Fruit fly (Drosophila melanogaster) whole organism, embryonic: ENCODE measurements around the gene Arfip.

ENCODE experiments used
- Aef1 ChIP-seq: fragments of 200-800 bp; sonication (Bioruptor generic); IDR thresholded peaks from 3 replicates; pipeline ENCODE4 v1.3.6; 2022; ENCODE audit warnings: missing biosample characterization, missing genetic modification characterization
- Asciz ChIP-seq: fragments of 200-800 bp; sonication (Bioruptor generic); optimal IDR thresholded peaks from 2 replicates; lab custom pipeline; 2017; ENCODE audit warnings: missing biosample characterization, mild to moderate bottlenecking, missing genetic modification characterization, missing genetic modification reagents
- BtbVII ChIP-seq: fragments of 200-800 bp; sonication (Bioruptor generic); optimal IDR thresholded peaks from 3 replicates; lab custom pipeline; 2017; ENCODE audit warnings: missing biosample characterization, mild to moderate bottlenecking, missing genetic modification characterization
- CG10147 ChIP-seq: fragments of 200-800 bp; sonication (Bioruptor generic); optimal IDR thresholded peaks from 2 replicates; lab custom pipeline; 2019; ENCODE audit warnings: missing biosample characterization, mild to moderate bottlenecking, missing genetic modification characterization, moderate library complexity
- CG10209 ChIP-seq: fragments of 200-800 bp; sonication (Bioruptor generic); optimal IDR thresholded peaks from 3 replicates; lab custom pipeline; 2017; ENCODE audit warnings: missing biosample characterization, mild to moderate bottlenecking, missing genetic modification characterization, missing genetic modification reagents
- CG10274 ChIP-seq: fragments of 200-800 bp; sonication (Bioruptor generic); optimal IDR thresholded peaks from 3 replicates; lab custom pipeline; 2017; ENCODE audit warnings: missing biosample characterization, mild to moderate bottlenecking, missing genetic modification characterization
- CG10565 ChIP-seq: fragments of 200-800 bp; sonication (Bioruptor generic); optimal IDR thresholded peaks from 3 replicates; lab custom pipeline; 2016; ENCODE audit warnings: missing biosample characterization, mild to moderate bottlenecking, missing genetic modification characterization
- CG10979 ChIP-seq: fragments of 200-800 bp; sonication (Bioruptor generic); optimal IDR thresholded peaks from 2 replicates; lab custom pipeline; 2018; ENCODE audit warnings: missing biosample characterization, mild to moderate bottlenecking, missing genetic modification characterization, moderate library complexity
- CG11560 ChIP-seq: fragments of 200-800 bp; sonication (Bioruptor generic); IDR thresholded peaks from 3 replicates; pipeline ENCODE4 v1.3.6; 2022; ENCODE audit warnings: missing biosample characterization, missing genetic modification characterization
- CG11696 ChIP-seq: fragments of 200-800 bp; sonication (Bioruptor generic); IDR thresholded peaks from 2 replicates; pipeline ENCODE4 v1.3.6; 2022; ENCODE audit warnings: missing biosample characterization, missing genetic modification characterization
- CG13424 ChIP-seq: fragments of 200-800 bp; sonication (Bioruptor generic); optimal IDR thresholded peaks from 2 replicates; lab custom pipeline; 2019; ENCODE audit warnings: missing biosample characterization, mild to moderate bottlenecking, missing genetic modification characterization, moderate library complexity
- CG14965 ChIP-seq: fragments of 200-800 bp; sonication (Bioruptor generic); optimal IDR thresholded peaks from 2 replicates; lab custom pipeline; 2016; ENCODE audit warnings: missing biosample characterization, missing genetic modification characterization, borderline replicate concordance
- CG15696 ChIP-seq: fragments of 200-800 bp; sonication (Bioruptor generic); optimal IDR thresholded peaks from 2 replicates; lab custom pipeline; 2019; ENCODE audit warnings: missing biosample characterization, mild to moderate bottlenecking, missing genetic modification characterization, moderate library complexity
- CG17359 ChIP-seq: fragments of 200-800 bp; sonication (Bioruptor generic); optimal IDR thresholded peaks from 3 replicates; lab custom pipeline; 2018; ENCODE audit warnings: missing biosample characterization, mild to moderate bottlenecking, missing genetic modification characterization, moderate library complexity
- CG17385 ChIP-seq: fragments of 200-800 bp; sonication (Bioruptor generic); optimal IDR thresholded peaks from 3 replicates; lab custom pipeline; 2018; ENCODE audit warnings: missing biosample characterization, mild to moderate bottlenecking, missing genetic modification characterization
- CG2889 ChIP-seq: fragments of 200-800 bp; sonication (Bioruptor generic); IDR thresholded peaks from 3 replicates; pipeline ENCODE4 v1.3.6; 2022; ENCODE audit warnings: missing biosample characterization, missing genetic modification characterization
- CG33557 ChIP-seq: fragments of 200-800 bp; sonication (Bioruptor generic); optimal IDR thresholded peaks from 2 replicates; lab custom pipeline; 2019; ENCODE audit warnings: missing biosample characterization, mild to moderate bottlenecking, missing genetic modification characterization, moderate library complexity
- CG5953 ChIP-seq: fragments of 200-800 bp; sonication (Bioruptor generic); IDR thresholded peaks from 2 replicates; pipeline ENCODE4 v1.3.6; 2022; ENCODE audit warnings: missing biosample characterization, missing genetic modification characterization
- CG7928 ChIP-seq: fragments of 200-800 bp; sonication (Bioruptor generic); optimal IDR thresholded peaks from 2 replicates; lab custom pipeline; 2017; ENCODE audit warnings: missing biosample characterization, mild to moderate bottlenecking, missing genetic modification characterization
- Doc2 ChIP-seq: fragments of 200-800 bp; sonication (Bioruptor generic); IDR thresholded peaks from 2 replicates; pipeline ENCODE4 v1.3.6; 2022; ENCODE audit warnings: missing biosample characterization, missing genetic modification characterization
- Fer2 ChIP-seq: fragments of 200-800 bp; sonication (Bioruptor generic); optimal IDR thresholded peaks from 2 replicates; lab custom pipeline; 2018; ENCODE audit warnings: missing biosample characterization, mild to moderate bottlenecking, missing genetic modification characterization, moderate library complexity
- Fer3 ChIP-seq: fragments of 200-800 bp; sonication (Bioruptor generic); optimal IDR thresholded peaks from 2 replicates; lab custom pipeline; 2018; ENCODE audit warnings: missing biosample characterization, mild to moderate bottlenecking, missing genetic modification characterization, moderate library complexity
- HHEX ChIP-seq: fragments of 200-800 bp; sonication (Bioruptor generic); optimal IDR thresholded peaks from 3 replicates; lab custom pipeline; 2017; ENCODE audit warnings: missing biosample characterization, mild to moderate bottlenecking, missing genetic modification characterization, missing genetic modification reagents
- HmgZ ChIP-seq: fragments of 200-800 bp; sonication (Bioruptor generic); optimal IDR thresholded peaks from 2 replicates; lab custom pipeline; 2018; ENCODE audit warnings: missing biosample characterization, mild to moderate bottlenecking, missing genetic modification characterization
- Lhr ChIP-seq: fragments of 200-800 bp; sonication (Bioruptor generic); optimal IDR thresholded peaks from 3 replicates; lab custom pipeline; 2017; ENCODE audit warnings: mild to moderate bottlenecking, missing biosample characterization, missing genetic modification reagents, missing genetic modification characterization
- Lpt ChIP-seq: fragments of >200 bp; optimal IDR thresholded peaks from 2 replicates; lab custom pipeline; 2018; ENCODE audit warnings: missing biosample characterization, missing genetic modification characterization
- Sin3A ChIP-seq: fragments of >200 bp; optimal IDR thresholded peaks from 2 replicates; lab custom pipeline; 2018
- Stat92E ChIP-seq, 3 experiments: fragments of >200 bp in 2 of 3; fragments of 200-800 bp in 1 of 3; sonication (Bioruptor generic) in 1 of 3; optimal IDR thresholded peaks; 2 replicates each; lab custom pipeline; 2017 to 2019; ENCODE audit warnings: missing biosample characterization in 3 of 3, missing genetic modification characterization in 3 of 3, mild to moderate bottlenecking in 1 of 3, moderate library complexity in 1 of 3
- TFAM ChIP-seq: fragments of 200-800 bp; sonication (Bioruptor generic); optimal IDR thresholded peaks from 2 replicates; lab custom pipeline; 2017; ENCODE audit warnings: missing biosample characterization, missing genetic modification characterization, inconsistent platforms
- ap ChIP-seq: fragments of 200-800 bp; sonication (Bioruptor generic); IDR thresholded peaks from 2 replicates; pipeline ENCODE4 v1.3.6; 2022; ENCODE audit warnings: missing biosample characterization, missing genetic modification characterization
- ase ChIP-seq: fragments of 200-800 bp; sonication (Bioruptor generic); IDR thresholded peaks from 3 replicates; pipeline ENCODE4 v1.3.6; 2022; ENCODE audit warnings: missing biosample characterization, missing genetic modification characterization
- ci ChIP-seq: fragments of 200-800 bp; sonication (Bioruptor generic); IDR thresholded peaks from 3 replicates; pipeline ENCODE4 v1.3.6; 2022; ENCODE audit warnings: missing biosample characterization, missing genetic modification characterization
- crp ChIP-seq, 2 experiments: fragments of 200-800 bp; sonication (Bioruptor generic); optimal IDR thresholded peaks; 2 replicates in 1 of 2; 3 replicates in 1 of 2; lab custom pipeline; 2017; ENCODE audit warnings: missing biosample characterization in 2 of 2, missing genetic modification characterization in 2 of 2, mild to moderate bottlenecking in 1 of 2, moderate library complexity in 1 of 2
- emc ChIP-seq: fragments of 200-800 bp; sonication (Bioruptor generic); optimal IDR thresholded peaks from 2 replicates; lab custom pipeline; 2016; ENCODE audit warnings: missing biosample characterization, missing genetic modification characterization
- fd96Cb ChIP-seq: fragments of 200-800 bp; sonication (Bioruptor generic); optimal IDR thresholded peaks from 2 replicates; lab custom pipeline; 2018; ENCODE audit warnings: missing biosample characterization, mild to moderate bottlenecking, missing genetic modification characterization, moderate library complexity
- gem ChIP-seq: fragments of 200-800 bp; sonication (Bioruptor generic); optimal IDR thresholded peaks from 2 replicates; lab custom pipeline; 2019; ENCODE audit warnings: missing biosample characterization, mild to moderate bottlenecking, missing genetic modification characterization, moderate library complexity
- hbn ChIP-seq: fragments of 200-800 bp; sonication (Bioruptor generic); IDR thresholded peaks from 2 replicates; pipeline ENCODE4 v1.3.6; 2022; ENCODE audit warnings: missing biosample characterization, missing genetic modification characterization; ENCODE audit not compliant: partially characterized antibody
- her ChIP-seq: fragments of 200-800 bp; sonication (Bioruptor generic); optimal IDR thresholded peaks from 2 replicates; lab custom pipeline; 2016; ENCODE audit warnings: missing biosample characterization, missing genetic modification characterization
- lab ChIP-seq: fragments of 200-800 bp; sonication (Bioruptor generic); optimal IDR thresholded peaks from 3 replicates; lab custom pipeline; 2017; ENCODE audit warnings: missing biosample characterization, missing genetic modification characterization, mild to moderate bottlenecking, moderate library complexity, missing genetic modification reagents
- maf-S ChIP-seq: fragments of 200-800 bp; sonication (Bioruptor generic); optimal IDR thresholded peaks from 2 replicates; lab custom pipeline; 2016; ENCODE audit warnings: missing biosample characterization, missing genetic modification characterization
- oc ChIP-seq: fragments of 200-800 bp; sonication (Bioruptor generic); optimal IDR thresholded peaks from 2 replicates; lab custom pipeline; 2018; ENCODE audit warnings: missing biosample characterization, mild to moderate bottlenecking, missing genetic modification characterization, moderate library complexity
- onecut ChIP-seq: fragments of 200-800 bp; sonication (Bioruptor generic); IDR thresholded peaks from 2 replicates; pipeline ENCODE4 v1.3.6; 2022; ENCODE audit warnings: missing biosample characterization, missing genetic modification characterization
- pb ChIP-seq: fragments of 200-800 bp; sonication (Bioruptor generic); optimal IDR thresholded peaks from 3 replicates; lab custom pipeline; 2016; ENCODE audit warnings: missing biosample characterization, missing genetic modification characterization
- psq ChIP-seq: fragments of 200-800 bp; sonication (Bioruptor generic); optimal IDR thresholded peaks from 2 replicates; lab custom pipeline; 2017; ENCODE audit warnings: missing biosample characterization, missing genetic modification characterization
- slou ChIP-seq: fragments of 200-800 bp; sonication (Bioruptor generic); optimal IDR thresholded peaks from 3 replicates; lab custom pipeline; 2016; ENCODE audit warnings: missing biosample characterization, missing genetic modification characterization
- stc ChIP-seq: fragments of 200-800 bp; sonication (Bioruptor generic); IDR thresholded peaks from 2 replicates; pipeline ENCODE4 v1.3.6; 2022; ENCODE audit warnings: missing biosample characterization, missing genetic modification characterization
- trh ChIP-seq: fragments of 200-800 bp; sonication (Bioruptor generic); optimal IDR thresholded peaks from 2 replicates; lab custom pipeline; 2016; ENCODE audit warnings: missing biosample characterization, missing genetic modification characterization
- tup ChIP-seq: fragments of 200-800 bp; sonication (Bioruptor generic); optimal IDR thresholded peaks from 2 replicates; lab custom pipeline; 2016; ENCODE audit warnings: missing biosample characterization, mild to moderate bottlenecking, missing genetic modification characterization, moderate library complexity
- zf30C ChIP-seq: fragments of 200-800 bp; sonication (Bioruptor generic); optimal IDR thresholded peaks from 3 replicates; lab custom pipeline; 2018; ENCODE audit warnings: missing biosample characterization, mild to moderate bottlenecking, missing genetic modification characterization

Arfip gene

DNA sequence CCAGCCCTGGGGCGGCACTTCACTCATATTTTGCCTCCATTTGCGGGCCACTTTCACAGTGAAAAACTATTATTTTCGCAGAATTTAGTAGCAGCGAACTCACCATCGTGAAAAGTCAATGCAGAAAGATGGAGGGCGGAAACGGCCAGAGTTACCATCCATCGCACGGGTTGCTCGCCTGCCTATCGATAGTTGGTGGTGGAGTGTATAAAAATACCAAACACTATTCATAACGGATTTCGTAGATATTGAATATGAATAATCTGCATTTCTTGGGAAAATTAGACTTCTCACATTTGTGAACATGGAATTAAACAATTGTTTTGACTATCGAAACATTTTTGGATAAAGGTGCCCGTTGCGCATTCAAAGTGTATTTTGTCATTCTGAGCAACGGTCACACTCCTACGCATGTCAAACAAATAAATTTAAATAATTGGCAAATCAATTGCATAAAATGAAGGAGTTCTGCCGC is 18.6 kb downstream of the Arfip start, which contains the start of the genes RpS25 and CG4820 (continued):
- peak; percentile 79 for TF ChIP-seq stc (GFP tag; lab: Robert Waterston, UW)
- peak; percentile 91 for TF ChIP-seq her (GFP tag; lab: Kevin White, UChicago)
- peak; percentile 86 for TF ChIP-seq CG17359 (tag; lab: Kevin White, UChicago)
- TF ChIP-seq oc (tag; lab: Kevin White, UChicago), result peak; percentile 63
- peak; percentile 90 for TF ChIP-seq Lhr
- TF ChIP-seq CG13424 (tag; lab: Kevin White, UChicago), result peak; percentile 84
- peak; percentile 91 for TF ChIP-seq Fer3 (tag; lab: Kevin White, UChicago)
- TF ChIP-seq tup (GFP tag; lab: Kevin White, UChicago), result peak; percentile 53
- TF ChIP-seq hbn (GFP tag; lab: Robert Waterston, UW), result peak; percentile 83
- TF ChIP-seq CG10565 (GFP tag; lab: Kevin White, UChicago), result peak; percentile 59
- TF ChIP-seq CG10209 (GFP tag; lab: Kevin White, UChicago), result peak; percentile 93
- TF ChIP-seq CG17385 (GFP tag; lab: Kevin White, UChicago), result peak; percentile 89
- peak; percentile 78 for TF ChIP-seq CG7928
- TF ChIP-seq Lpt, result no peak
- peak; percentile 88 for TF ChIP-seq CG10274 (GFP tag; lab: Kevin White, UChicago)
- peak; percentile 75 for TF ChIP-seq psq (GFP tag; lab: Kevin White, UChicago)
- TF ChIP-seq gem (tag; lab: Kevin White, UChicago), result peak; percentile 80
- TF ChIP-seq crp (GFP tag; optimal IDR thresholded peaks at IDR 0.05; lab: Kevin White, UChicago), result peak in 1 of 2 experiments; percentile 66
- peak; percentile 89 for TF ChIP-seq CG10147 (GFP tag; lab: Kevin White, UChicago)
- TF ChIP-seq slou (GFP tag; lab: Kevin White, UChicago), result peak; percentile 88
- peak; percentile 92 for TF ChIP-seq BtbVII (GFP tag; lab: Kevin White, UChicago)
- 0 out of 3 replicates have a peak, but pooled peaks have one; percentile 21 for TF ChIP-seq CG2889 (GFP tag; lab: Robert Waterston, UW)
- peak; percentile 77 for TF ChIP-seq ase (GFP tag; lab: Robert Waterston, UW)
- peak; percentile 88 for TF ChIP-seq maf-S (GFP tag; lab: Kevin White, UChicago)
- peak; percentile 83 for TF ChIP-seq CG10979
- peak in 1 of 3 experiments; percentile 66 for TF ChIP-seq Stat92E (GFP tag; optimal IDR thresholded peaks at IDR 0.05; lab: Kevin White, UChicago)
- TF ChIP-seq zf30C, result peak; percentile 61
- peak; percentile 92 for TF ChIP-seq HmgZ (tag; lab: Kevin White, UChicago)
- TF ChIP-seq HHEX (GFP tag; lab: Kevin White, UChicago), result peak; percentile 95
- peak; percentile 85 for TF ChIP-seq Fer2
- peak; percentile 66 for TF ChIP-seq CG14965 (GFP tag; lab: Kevin White, UChicago)
- TF ChIP-seq fd96Cb (tag; lab: Kevin White, UChicago), result peak; percentile 73
- peak; percentile 71 for TF ChIP-seq ap (GFP tag; lab: Robert Waterston, UW)
- TF ChIP-seq emc (GFP tag; lab: Kevin White, UChicago), result peak; percentile 90
- TF ChIP-seq TFAM, result peak; percentile 73
- TF ChIP-seq trh, result peak; percentile 86
- TF ChIP-seq Sin3A (lab: Kevin White, UChicago), result peak; percentile 96
- peak; percentile 89 for TF ChIP-seq Asciz
- TF ChIP-seq pb (GFP tag; lab: Kevin White, UChicago), result peak; percentile 93
- TF ChIP-seq lab (GFP tag; lab: Kevin White, UChicago), result peak; percentile 97
- peak; percentile 96 for TF ChIP-seq ci (GFP tag; lab: Robert Waterston, UW)
- TF ChIP-seq onecut (GFP tag; lab: Robert Waterston, UW), result peak; percentile 93
- TF ChIP-seq CG11560 (tag; lab: Robert Waterston, UW), result peak; percentile 54; the same call in 2 of the 3 replicates
- peak; percentile 66 for TF ChIP-seq CG15696 (tag; lab: Kevin White, UChicago)
- peak; percentile 92 for TF ChIP-seq CG33557 (GFP tag; lab: Kevin White, UChicago)
- peak; percentile 50 for TF ChIP-seq Doc2 (GFP tag; lab: Robert Waterston, UW)
- peak; percentile 78; the same call in 1 of the 2 replicates for TF ChIP-seq CG5953 (GFP tag; lab: Robert Waterston, UW)
- TF ChIP-seq CG11696 (GFP tag; lab: Robert Waterston, UW), result peak; percentile 42
- peak; percentile 59; the same call in 2 of the 3 replicates for TF ChIP-seq Aef1 (GFP tag; lab: Robert Waterston, UW)
